Fruit fly (Drosophila melanogaster) whole organism, embryonic: ENCODE data around the gene dlg1.

Source experiments
- Ada2b ChIP-seq: fragments of 200-800 bp; sonication (Bioruptor generic); IDR thresholded peaks from 2 replicates; pipeline ENCODE4 v1.3.6; 2022; ENCODE audit warnings: missing biosample characterization, missing genetic modification characterization
- Adf1 ChIP-seq: fragments of 200-800 bp; sonication (Bioruptor generic); IDR thresholded peaks from 2 replicates; pipeline ENCODE4 v1.3.6; 2022; ENCODE audit warnings: missing biosample characterization, missing genetic modification characterization
- CG1024 ChIP-seq: fragments of 200-800 bp; sonication (Bioruptor generic); IDR thresholded peaks from 2 replicates; pipeline ENCODE4 v1.3.6; 2022; ENCODE audit warnings: missing biosample characterization, missing genetic modification characterization
- CG10462 ChIP-seq: fragments of 200-800 bp; sonication (Bioruptor generic); optimal IDR thresholded peaks from 2 replicates; lab custom pipeline; 2016; ENCODE audit warnings: missing biosample characterization, missing genetic modification characterization
- CG10565 ChIP-seq: fragments of 200-800 bp; sonication (Bioruptor generic); optimal IDR thresholded peaks from 3 replicates; lab custom pipeline; 2016; ENCODE audit warnings: missing biosample characterization, mild to moderate bottlenecking, missing genetic modification characterization
- CG13775 ChIP-seq: fragments of 200-800 bp; sonication (Bioruptor generic); optimal IDR thresholded peaks from 3 replicates; lab custom pipeline; 2017; ENCODE audit warnings: missing biosample characterization, mild to moderate bottlenecking, missing genetic modification characterization
- CG15696 ChIP-seq: fragments of 200-800 bp; sonication (Bioruptor generic); optimal IDR thresholded peaks from 2 replicates; lab custom pipeline; 2019; ENCODE audit warnings: missing biosample characterization, mild to moderate bottlenecking, missing genetic modification characterization, moderate library complexity
- CG18476 ChIP-seq: fragments of 200-800 bp; sonication (Bioruptor generic); optimal IDR thresholded peaks from 2 replicates; lab custom pipeline; 2016; ENCODE audit warnings: missing biosample characterization, mild to moderate bottlenecking, missing genetic modification characterization
- CG2875 ChIP-seq: fragments of 200-800 bp; sonication (Bioruptor generic); optimal IDR thresholded peaks from 2 replicates; lab custom pipeline; 2017; ENCODE audit warnings: missing biosample characterization, mild to moderate bottlenecking, missing genetic modification characterization, missing genetic modification reagents
- CG31224 ChIP-seq: fragments of 200-800 bp; sonication (Bioruptor generic); IDR thresholded peaks from 2 replicates; pipeline ENCODE4 v1.3.6; 2022; ENCODE audit warnings: missing biosample characterization, missing genetic modification characterization
- CG31441 ChIP-seq: fragments of 200-800 bp; sonication (Bioruptor generic); IDR thresholded peaks from 2 replicates; pipeline ENCODE4 v1.3.6; 2022; ENCODE audit warnings: missing biosample characterization, missing genetic modification characterization
- CG3281 ChIP-seq: fragments of 200-800 bp; sonication (Bioruptor generic); optimal IDR thresholded peaks from 3 replicates; lab custom pipeline; 2017; ENCODE audit warnings: missing biosample characterization, mild to moderate bottlenecking, missing genetic modification characterization
- CG34224 ChIP-seq: fragments of 200-800 bp; sonication (Bioruptor generic); IDR thresholded peaks from 3 replicates; pipeline ENCODE4 v1.3.6; 2022; ENCODE audit warnings: missing biosample characterization, missing genetic modification characterization; ENCODE audit not compliant: partially characterized antibody
- CG34422 ChIP-seq: fragments of 200-800 bp; sonication (Bioruptor generic); IDR thresholded peaks from 3 replicates; pipeline ENCODE4 v1.3.6; 2022; ENCODE audit warnings: missing biosample characterization, missing genetic modification characterization
- CG3838 ChIP-seq: fragments of 200-800 bp; sonication (Bioruptor generic); optimal IDR thresholded peaks from 3 replicates; lab custom pipeline; 2016; ENCODE audit warnings: missing biosample characterization, missing genetic modification characterization
- CG4328 ChIP-seq: fragments of 200-800 bp; sonication (Bioruptor generic); optimal IDR thresholded peaks from 3 replicates; lab custom pipeline; 2017; ENCODE audit warnings: missing biosample characterization, missing genetic modification reagents, missing genetic modification characterization
- CG6254 ChIP-seq: fragments of 200-800 bp; sonication (Bioruptor generic); optimal IDR thresholded peaks from 3 replicates; lab custom pipeline; 2017; ENCODE audit warnings: mild to moderate bottlenecking, missing biosample characterization, missing genetic modification reagents, missing genetic modification characterization
- CG9797 ChIP-seq: fragments of 200-800 bp; sonication (Bioruptor generic); optimal IDR thresholded peaks from 3 replicates; lab custom pipeline; 2018; ENCODE audit warnings: missing biosample characterization, mild to moderate bottlenecking, missing genetic modification characterization
- Camta ChIP-seq: fragments of 200-800 bp; sonication (Bioruptor generic); optimal IDR thresholded peaks from 2 replicates; lab custom pipeline; 2016; ENCODE audit warnings: missing biosample characterization, missing genetic modification characterization
- CoRest ChIP-seq: fragments of 200-800 bp; sonication (Bioruptor generic); optimal IDR thresholded peaks from 3 replicates; lab custom pipeline; 2018; ENCODE audit warnings: missing biosample characterization, mild to moderate bottlenecking, missing genetic modification characterization, moderate library complexity
- Doc3 ChIP-seq: fragments of 200-800 bp; sonication (Bioruptor generic); IDR thresholded peaks from 3 replicates; pipeline ENCODE4 v1.3.6; 2022; ENCODE audit warnings: missing biosample characterization, missing genetic modification characterization; ENCODE audit not compliant: partially characterized antibody
- Drgx ChIP-seq: fragments of 200-800 bp; sonication (Bioruptor generic); IDR thresholded peaks from 2 replicates; pipeline ENCODE4 v1.3.6; 2022; ENCODE audit warnings: missing biosample characterization, missing genetic modification characterization
- HHEX ChIP-seq: fragments of 200-800 bp; sonication (Bioruptor generic); optimal IDR thresholded peaks from 3 replicates; lab custom pipeline; 2017; ENCODE audit warnings: missing biosample characterization, mild to moderate bottlenecking, missing genetic modification characterization, missing genetic modification reagents
- Kr ChIP-seq: fragments of 200-800 bp; sonication (Bioruptor generic); optimal IDR thresholded peaks from 2 replicates; lab custom pipeline; 2017; ENCODE audit warnings: missing biosample characterization, mild to moderate bottlenecking, missing genetic modification characterization
- Lhr ChIP-seq: fragments of 200-800 bp; sonication (Bioruptor generic); optimal IDR thresholded peaks from 3 replicates; lab custom pipeline; 2017; ENCODE audit warnings: mild to moderate bottlenecking, missing biosample characterization, missing genetic modification reagents, missing genetic modification characterization
- Mes4 ChIP-seq: fragments of 200-800 bp; sonication (Bioruptor generic); optimal IDR thresholded peaks from 2 replicates; lab custom pipeline; 2016; ENCODE audit warnings: missing biosample characterization, missing genetic modification characterization
- aop ChIP-seq: fragments of 200-800 bp; sonication (Bioruptor generic); IDR thresholded peaks from 2 replicates; pipeline ENCODE4 v1.3.6; 2022; ENCODE audit warnings: missing biosample characterization, missing genetic modification characterization
- bab2 ChIP-seq: fragments of 200-800 bp; sonication (Bioruptor generic); optimal IDR thresholded peaks from 2 replicates; lab custom pipeline; 2016; ENCODE audit warnings: missing biosample characterization, missing genetic modification characterization
- cato ChIP-seq: fragments of 200-800 bp; sonication (Bioruptor generic); optimal IDR thresholded peaks from 2 replicates; lab custom pipeline; 2016; ENCODE audit warnings: missing biosample characterization, missing genetic modification characterization, borderline replicate concordance
- dati ChIP-seq: fragments of 200-800 bp; sonication (Bioruptor generic); IDR thresholded peaks from 2 replicates; pipeline ENCODE4 v1.3.6; 2022; ENCODE audit warnings: missing biosample characterization, missing genetic modification characterization
- dmrt99B ChIP-seq: fragments of 200-800 bp; sonication (Bioruptor generic); optimal IDR thresholded peaks from 2 replicates; lab custom pipeline; 2018; ENCODE audit warnings: missing biosample characterization, mild to moderate bottlenecking, missing genetic modification characterization, moderate library complexity
- en ChIP-seq: fragments of 200-800 bp; sonication (Bioruptor generic); optimal IDR thresholded peaks from 2 replicates; lab custom pipeline; 2016; ENCODE audit warnings: missing biosample characterization, missing genetic modification characterization
- gfzf ChIP-seq: fragments of 200-800 bp; sonication (Bioruptor generic); optimal IDR thresholded peaks from 2 replicates; lab custom pipeline; 2016; ENCODE audit warnings: missing biosample characterization, mild to moderate bottlenecking, missing genetic modification characterization, moderate library complexity
- gsb ChIP-seq: fragments of 200-800 bp; sonication (Bioruptor generic); IDR thresholded peaks from 2 replicates; pipeline ENCODE4 v1.3.6; 2022; ENCODE audit warnings: missing biosample characterization, missing genetic modification characterization
- her ChIP-seq: fragments of 200-800 bp; sonication (Bioruptor generic); optimal IDR thresholded peaks from 2 replicates; lab custom pipeline; 2016; ENCODE audit warnings: missing biosample characterization, missing genetic modification characterization
- nerfin-1 ChIP-seq: fragments of 200-800 bp; sonication (Bioruptor generic); optimal IDR thresholded peaks from 3 replicates; lab custom pipeline; 2019; ENCODE audit warnings: missing biosample characterization, mild to moderate bottlenecking, missing genetic modification characterization, moderate library complexity
- nerfin-2 ChIP-seq: fragments of 200-800 bp; sonication (Bioruptor generic); IDR thresholded peaks from 2 replicates; pipeline ENCODE4 v1.3.6; 2022; ENCODE audit warnings: missing biosample characterization, missing genetic modification characterization; ENCODE audit not compliant: partially characterized antibody
- odd ChIP-seq: fragments of 200-800 bp; sonication (Bioruptor generic); optimal IDR thresholded peaks from 2 replicates; lab custom pipeline; 2017; ENCODE audit warnings: missing biosample characterization, mild to moderate bottlenecking, missing genetic modification characterization
- pho ChIP-seq: fragments of 200-800 bp; sonication (Bioruptor generic); optimal IDR thresholded peaks from 2 replicates; lab custom pipeline; 2016; ENCODE audit warnings: missing biosample characterization, missing genetic modification characterization
- ro ChIP-seq: fragments of 200-800 bp; sonication (Bioruptor generic); IDR thresholded peaks from 2 replicates; pipeline ENCODE4 v1.3.6; 2022; ENCODE audit warnings: missing biosample characterization, missing genetic modification characterization
- row ChIP-seq: fragments of 200-800 bp; sonication (Bioruptor generic); IDR thresholded peaks from 3 replicates; pipeline ENCODE4 v1.3.6; 2022; ENCODE audit warnings: missing biosample characterization, missing genetic modification characterization
- scrt ChIP-seq: fragments of 200-800 bp; sonication (Bioruptor generic); optimal IDR thresholded peaks from 2 replicates; lab custom pipeline; 2018; ENCODE audit warnings: missing biosample characterization, mild to moderate bottlenecking, missing genetic modification characterization, moderate library complexity
- sens-2 ChIP-seq: fragments of 200-800 bp; sonication (Bioruptor generic); IDR thresholded peaks from 2 replicates; pipeline ENCODE4 v1.3.6; 2022; ENCODE audit warnings: missing biosample characterization, missing genetic modification characterization
- slou ChIP-seq: fragments of 200-800 bp; sonication (Bioruptor generic); optimal IDR thresholded peaks from 3 replicates; lab custom pipeline; 2016; ENCODE audit warnings: missing biosample characterization, missing genetic modification characterization
- slp2 ChIP-seq: fragments of 200-800 bp; sonication (Bioruptor generic); optimal IDR thresholded peaks from 2 replicates; lab custom pipeline; 2016; ENCODE audit warnings: missing biosample characterization, missing genetic modification characterization
- toy ChIP-seq: fragments of 200-800 bp; sonication (Bioruptor generic); IDR thresholded peaks from 2 replicates; pipeline ENCODE4 v1.3.6; 2022; ENCODE audit warnings: missing biosample characterization, missing genetic modification characterization
- trh ChIP-seq: fragments of 200-800 bp; sonication (Bioruptor generic); optimal IDR thresholded peaks from 2 replicates; lab custom pipeline; 2016; ENCODE audit warnings: missing biosample characterization, missing genetic modification characterization
- ttk ChIP-seq: fragments of 200-800 bp; sonication (Bioruptor generic); IDR thresholded peaks from 2 replicates; pipeline ENCODE4 v2.1.2; 2022; ENCODE audit warnings: missing biosample characterization, missing genetic modification characterization
- tx ChIP-seq: fragments of 200-800 bp; sonication (Bioruptor generic); optimal IDR thresholded peaks from 2 replicates; lab custom pipeline; 2016; ENCODE audit warnings: missing biosample characterization, missing genetic modification characterization
- zen2 ChIP-seq: fragments of 200-800 bp; sonication (Bioruptor generic); IDR thresholded peaks from 3 replicates; pipeline ENCODE4 v1.3.6; 2022; ENCODE audit warnings: missing biosample characterization, missing genetic modification characterization; ENCODE audit not compliant: partially characterized antibody
- zfh1 ChIP-seq: fragments of 200-800 bp; sonication (Bioruptor generic); IDR thresholded peaks from 3 replicates; pipeline ENCODE4 v1.3.6; 2022; ENCODE audit warnings: missing biosample characterization, missing genetic modification characterization

The dlg1 gene

dm6 chrX:11325175-11325768 is 44.2 kb upstream of the dlg1 start, which contains the start of gene Gapvd1 (continued):
- TF ChIP-seq CG10565 (GFP tag; lab: Kevin White, UChicago) = no peak
- no peak for TF ChIP-seq nerfin-1
- TF ChIP-seq CG31224 = no peak
- TF ChIP-seq gsb (GFP tag; lab: Robert Waterston, UW) = no peak
- TF ChIP-seq Doc3 = peak; percentile 75
- no peak for TF ChIP-seq Camta (GFP tag; lab: Kevin White, UChicago)
- no peak for TF ChIP-seq Kr (GFP tag; lab: Kevin White, UChicago)
- TF ChIP-seq trh = no peak
- TF ChIP-seq pho = no peak
- no peak for TF ChIP-seq CG10462
- TF ChIP-seq sens-2 (GFP tag; lab: Robert Waterston, UW) = no peak
- TF ChIP-seq tx (GFP tag; lab: Kevin White, UChicago) = no peak
- TF ChIP-seq dati = no peak
- TF ChIP-seq Adf1 (GFP tag; lab: Robert Waterston, UW) = no peak
- no peak for TF ChIP-seq CG3838 (GFP tag; lab: Kevin White, UChicago)
- no peak for TF ChIP-seq slou (GFP tag; lab: Kevin White, UChicago)
- no peak for TF ChIP-seq CG2875
- TF ChIP-seq odd (GFP tag; lab: Kevin White, UChicago) = no peak
- peak; percentile 61; the same call in 2 of the 3 replicates for TF ChIP-seq zfh1
- TF ChIP-seq row (GFP tag; lab: Robert Waterston, UW) = peak; percentile 48
- peak; percentile 80 for TF ChIP-seq nerfin-2 (GFP tag; lab: Robert Waterston, UW)
- TF ChIP-seq CG34224 = peak; percentile 78
- no peak for TF ChIP-seq Drgx
- TF ChIP-seq CG1024 (GFP tag; lab: Robert Waterston, UW) = no peak
- no peak for TF ChIP-seq CoRest
- TF ChIP-seq CG4328 (GFP tag; lab: Kevin White, UChicago) = no peak
- peak; percentile 22 for TF ChIP-seq gfzf (GFP tag; lab: Kevin White, UChicago)
- TF ChIP-seq HHEX (GFP tag; lab: Kevin White, UChicago) = no peak
- no peak for TF ChIP-seq aop (GFP tag; lab: Robert Waterston, UW)
- TF ChIP-seq CG31441 (GFP tag; lab: Robert Waterston, UW) = no peak
- TF ChIP-seq Lhr (GFP tag; lab: Kevin White, UChicago) = no peak
- TF ChIP-seq cato = no peak
- no peak for TF ChIP-seq toy (GFP tag; lab: Robert Waterston, UW)
- no peak for TF ChIP-seq CG6254 (GFP tag; lab: Kevin White, UChicago)
- peak; percentile 28 for TF ChIP-seq CG9797 (GFP tag; lab: Kevin White, UChicago)
- TF ChIP-seq bab2 = no peak
- TF ChIP-seq CG18476 (GFP tag; lab: Kevin White, UChicago) = no peak
- 0 out of 2 replicates have a peak, but pooled peaks have one; percentile 11 for TF ChIP-seq Ada2b
- peak; percentile 73 for TF ChIP-seq zen2 (GFP tag; lab: Robert Waterston, UW)
- no peak for TF ChIP-seq CG34422 (GFP tag; lab: Robert Waterston, UW)
- TF ChIP-seq scrt (GFP tag; lab: Kevin White, UChicago) = no peak
- TF ChIP-seq CG3281 (GFP tag; lab: Kevin White, UChicago) = no peak
- no peak for TF ChIP-seq ro (GFP tag; lab: Robert Waterston, UW)
- TF ChIP-seq dmrt99B (tag; lab: Kevin White, UChicago) = no peak
- TF ChIP-seq her (GFP tag; lab: Kevin White, UChicago) = peak; percentile 25
- TF ChIP-seq en = no peak
- TF ChIP-seq Mes4 (GFP tag; lab: Kevin White, UChicago) = no peak
- TF ChIP-seq slp2 (GFP tag; lab: Kevin White, UChicago) = no peak
- TF ChIP-seq ttk = no peak
- TF ChIP-seq CG13775 (GFP tag; lab: Kevin White, UChicago) = no peak
- no peak for TF ChIP-seq CG15696 (tag; lab: Kevin White, UChicago)
